Worm (Caenorhabditis elegans): ENCODE measurements around the gene F46B3.7.

ce11 chrV:20594746-20595145 lies 23.8 kb downstream of the F46B3.7 start, which contains the start of gene F26F2.10:
- TF ChIP-seq grh-1 (GFP tag; IDR thresholded peaks at IDR 0.05) (no peak), hpl-2 (GFP tag; optimal IDR thresholded peaks at IDR 0.05) (no peak), zag-1 (tag; optimal IDR thresholded peaks at IDR 0.05) (no peak), rnt-1 (tag; optimal IDR thresholded peaks at IDR 0.05) (no peak), dsc-1 (tag; optimal IDR thresholded peaks at IDR 0.05) (no peak), lin-13 (GFP tag; optimal IDR thresholded peaks at IDR 0.05) (no peak), unc-62 (GFP tag; optimal IDR thresholded peaks at IDR 0.05) (no peak)

Data from whole organism, L1 larva.